Worm (Caenorhabditis elegans) whole organism, L4/young adult: ENCODE data around the gene gtbp-1.

Source experiments
- W03F9.2 ChIP-seq: fragments of 150-350 bp; optimal IDR thresholded peaks from 2 replicates; lab custom pipeline; 2014; ENCODE audit warnings: missing biosample characterization, missing genetic modification characterization
- dao-5 ChIP-seq: sonication (generic microtip); optimal IDR thresholded peaks from 2 replicates; lab custom pipeline; 2016; ENCODE audit warnings: missing genotype, missing genetic modification characterization, moderate library complexity, missing compliant biosample characterization
- him-1 ChIP-seq: sonication (generic microtip); optimal IDR thresholded peaks from 2 replicates; lab custom pipeline; 2016; ENCODE audit warnings: missing genotype, missing genetic modification reagents, missing genetic modification characterization, missing compliant biosample characterization

Gene gtbp-1

ce11 chrIV:10150552-10151004 lies 21.8 kb upstream of the gtbp-1 start, which contains the start of gene tsp-12:
Gene tsp-12, minus strand, starts transcription at chrIV:10150602.
- no peak for TF ChIP-seq dao-5 (tag; lab: Kevin White, UChicago)
- no peak for TF ChIP-seq W03F9.2 (tag; lab: Kevin White, UChicago)
- no peak for TF ChIP-seq him-1 (tag; lab: Kevin White, UChicago)

- no peak for TF ChIP-seq W03F9.2 (tag; lab: Kevin White, UChicago)
Measured at ce11 chrIV:10148938-10149337, 20.2 kb upstream of the gtbp-1 start, which contains the start of gene pigs-1. Gene pigs-1, minus strand, starts transcription at chrIV:10149038.

DNA sequence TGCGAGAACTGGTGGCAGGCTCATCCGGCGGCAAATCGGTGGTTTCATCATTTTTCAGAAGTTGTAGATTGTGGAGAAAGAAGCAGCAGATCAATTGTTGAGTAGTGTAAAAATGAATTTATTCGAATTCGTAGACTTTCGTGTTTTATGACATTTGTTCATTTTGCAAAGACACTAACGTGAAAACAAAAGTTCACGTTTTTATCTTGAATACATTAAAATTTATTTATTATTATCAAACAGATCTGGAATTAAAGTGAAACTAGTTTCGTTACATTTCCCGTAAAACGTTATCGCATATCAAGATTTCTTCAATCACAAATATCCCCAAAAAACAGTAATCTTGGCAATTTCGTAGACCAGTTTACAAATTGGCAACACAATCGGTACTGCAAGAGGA lies 18.1 kb upstream of the gtbp-1 start, which contains the start of gene T14G10.8:
TSS of gene T14G10.8 (minus strand) at position 101 of the 400 bp plus-strand sequence.
- TF ChIP-seq dao-5 (tag; lab: Kevin White, UChicago) (no peak), W03F9.2 (tag; lab: Kevin White, UChicago) (no peak), him-1 (tag; lab: Kevin White, UChicago) (no peak)

- TF ChIP-seq him-1 (tag; lab: Kevin White, UChicago) (no peak), W03F9.2 (tag; lab: Kevin White, UChicago) (no peak), dao-5 (tag; lab: Kevin White, UChicago) (no peak)
Measured at ce11 chrIV:10144909-10145308, 16.2 kb upstream of the gtbp-1 start.

DNA sequence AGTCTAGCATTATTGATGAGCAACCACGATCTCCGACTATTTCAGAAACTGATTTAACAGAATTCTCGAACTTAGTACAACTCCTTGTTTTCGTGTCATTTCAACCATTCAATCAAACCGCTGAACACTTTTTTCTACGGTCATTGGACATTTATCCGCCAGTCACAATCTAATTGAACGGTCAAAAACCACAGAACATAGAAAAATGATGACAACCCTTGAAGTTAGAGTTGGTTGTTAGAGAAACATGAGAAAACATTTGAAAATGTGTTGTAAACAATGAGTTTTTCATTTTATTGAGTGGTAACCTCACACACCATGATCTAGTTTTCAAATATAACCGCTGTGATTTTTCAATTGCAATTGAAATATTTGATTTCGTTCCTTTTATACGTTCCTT lies 15.7 kb upstream of the gtbp-1 start:
- TF ChIP-seq W03F9.2 (tag; lab: Kevin White, UChicago) (no peak), him-1 (tag; lab: Kevin White, UChicago) (no peak)

ce11 chrIV:10143640-10144039 lies 14.9 kb upstream of the gtbp-1 start, which contains the start of gene msp-38:
Gene msp-38, minus strand, starts transcription at chrIV:10143740.
- no peak for TF ChIP-seq dao-5 (tag; lab: Kevin White, UChicago)
- TF ChIP-seq him-1 (tag; lab: Kevin White, UChicago): no peak
- TF ChIP-seq W03F9.2 (tag; lab: Kevin White, UChicago): no peak

ce11 chrIV:10141930-10142505 lies 13.3 kb upstream of the gtbp-1 start, which contains the start of the genes gst-2, gst-4 and dhs-12:
Gene gst-2, minus strand, starts transcription at chrIV:10142061.
Gene gst-4, plus strand, starts transcription at chrIV:10142225.
Gene dhs-12, plus strand, starts transcription at chrIV:10142455.
- no peak for TF ChIP-seq him-1 (tag; lab: Kevin White, UChicago)
- no peak for TF ChIP-seq dao-5 (tag; lab: Kevin White, UChicago)
- TF ChIP-seq W03F9.2 (tag; lab: Kevin White, UChicago): no peak

DNA sequence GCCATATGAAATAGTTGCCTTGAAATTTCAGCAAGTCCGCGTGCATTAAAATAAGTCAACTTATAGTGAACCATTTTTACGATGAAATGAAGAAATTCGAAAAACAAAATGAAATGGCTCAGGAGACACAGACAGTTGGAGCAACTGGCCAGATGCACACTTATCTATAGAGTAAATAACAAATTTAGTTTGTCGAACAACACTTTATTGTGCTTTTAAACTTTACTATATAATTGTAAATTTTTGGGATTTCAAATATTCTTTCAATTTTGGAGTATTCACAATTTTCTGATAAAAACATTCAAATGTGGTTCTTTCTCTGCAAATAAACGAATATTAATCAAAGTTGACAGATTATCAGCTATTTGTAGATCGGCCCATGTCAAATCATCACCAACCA lies 11.4 kb upstream of the gtbp-1 start, which contains the start of gene gst-3:
TSS of gene gst-3 (minus strand) at position 101 of the 400 bp plus-strand sequence.
- TF ChIP-seq dao-5 (tag; lab: Kevin White, UChicago): no peak
- no peak for TF ChIP-seq him-1 (tag; lab: Kevin White, UChicago)

- no peak for TF ChIP-seq him-1 (tag; lab: Kevin White, UChicago)
- TF ChIP-seq dao-5 (tag; lab: Kevin White, UChicago): no peak
- TF ChIP-seq W03F9.2 (tag; lab: Kevin White, UChicago): no peak
Measured at ce11 chrIV:10137804-10138203, 9.0 kb upstream of the gtbp-1 start, which contains the start of gene K08F4.12. Gene K08F4.12, plus strand, starts transcription at chrIV:10138104.

ce11 chrIV:10135817-10136216 lies 7.1 kb upstream of the gtbp-1 start, which contains the start of gene K08F4.5:
Gene K08F4.5, minus strand, starts transcription at chrIV:10135917.
- TF ChIP-seq him-1 (tag; lab: Kevin White, UChicago) (no peak), W03F9.2 (tag; lab: Kevin White, UChicago) (no peak), dao-5 (tag; lab: Kevin White, UChicago) (no peak)

DNA sequence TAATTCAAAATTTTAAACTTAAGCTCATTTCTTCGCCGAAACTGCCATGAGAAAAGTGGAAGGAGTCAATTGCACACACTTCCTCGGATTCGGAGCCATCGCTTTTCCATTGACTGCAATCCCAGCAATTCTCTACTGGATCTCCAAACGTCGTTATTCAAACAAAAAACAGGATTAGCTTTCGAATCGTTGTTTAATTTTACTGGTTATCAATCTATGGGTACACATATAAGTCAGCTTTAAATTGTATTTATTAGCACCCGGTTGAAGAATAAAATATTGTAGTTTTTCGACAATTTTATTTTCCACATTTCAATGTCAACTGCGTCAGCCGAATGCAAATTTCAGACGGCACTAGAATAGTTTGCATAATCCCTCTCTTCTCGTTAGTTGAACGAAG lies 1.2 kb upstream of the gtbp-1 start, which contains the start of gene glt-3:
TSS of gene glt-3 (plus strand) at position 301 of the 400 bp plus-strand sequence.
- TF ChIP-seq W03F9.2 (tag; lab: Kevin White, UChicago): no peak

- TF ChIP-seq dao-5 (tag; lab: Kevin White, UChicago): no peak
- no peak for TF ChIP-seq him-1 (tag; lab: Kevin White, UChicago)
- no peak for TF ChIP-seq W03F9.2 (tag; lab: Kevin White, UChicago)
Measured at ce11 chrIV:10128446-10128845, 310 bp downstream of the gtbp-1 start.

ce11 chrIV:10126544-10126943 lies 2.2 kb downstream of the gtbp-1 start, which contains the start of gene ctf-18:
Gene ctf-18, minus strand, starts transcription at chrIV:10126644.
- TF ChIP-seq W03F9.2 (tag; lab: Kevin White, UChicago): no peak
- TF ChIP-seq him-1 (tag; lab: Kevin White, UChicago): no peak
- TF ChIP-seq dao-5 (tag; lab: Kevin White, UChicago): no peak

- TF ChIP-seq W03F9.2 (tag; lab: Kevin White, UChicago): no peak
Measured at ce11 chrIV:10122205-10122604, 6.6 kb downstream of the gtbp-1 start, which contains the start of gene irld-21. Gene irld-21, minus strand, starts transcription at chrIV:10122305.
